Worm (Caenorhabditis elegans) whole organism, midembryonic: Measurements from ENCODE around the gene cdc-25.2.

Experiments
- T22C8.4 ChIP-seq: fragments of 200-800 bp; sonication (Bioruptor generic); IDR thresholded peaks from 2 replicates; pipeline ENCODE4 v1.3.6; 2022; ENCODE audit warnings: missing genetic modification characterization, missing compliant biosample characterization
- cog-1 ChIP-seq: sonication (generic microtip); optimal IDR thresholded peaks from 2 replicates; lab custom pipeline; 2016; ENCODE audit warnings: missing genetic modification characterization, missing compliant biosample characterization
- flt-1 ChIP-seq: fragments of 200-800 bp; sonication (Bioruptor generic); IDR thresholded peaks from 2 replicates; pipeline ENCODE4 v1.3.6; 2022; ENCODE audit warnings: missing genetic modification characterization, missing compliant biosample characterization
- ref-1 ChIP-seq: fragments of 200-800 bp; sonication (Bioruptor generic); conservative IDR thresholded peaks from 2 replicates; pipeline ENCODE4 v1.3.6; 2022; ENCODE audit warnings: missing genetic modification reagents, missing genetic modification characterization, missing compliant biosample characterization
- tab-1 ChIP-seq: fragments of 200-800 bp; sonication (Bioruptor generic); IDR thresholded peaks from 2 replicates; pipeline ENCODE4 v1.3.6; 2022; ENCODE audit warnings: missing genetic modification characterization, missing compliant biosample characterization
- ztf-23 ChIP-seq: fragments of 200-800 bp; sonication (Bioruptor generic); IDR thresholded peaks from 2 replicates; pipeline ENCODE4 v1.3.6; 2022; ENCODE audit warnings: missing genetic modification reagents, missing genetic modification characterization, missing compliant biosample characterization

ce11 chrV:1631148-1631547 is 64.3 kb downstream of the cdc-25.2 start, which contains the start of gene Y46H3D.8:
- TF ChIP-seq flt-1 (GFP tag; lab: Robert Waterston, UW) = no peak
- TF ChIP-seq T22C8.4 (GFP tag; lab: Robert Waterston, UW) = no peak
- no peak for TF ChIP-seq ref-1 (GFP tag; lab: Robert Waterston, UW)
- no peak for TF ChIP-seq ztf-23 (GFP tag; lab: Robert Waterston, UW)
- TF ChIP-seq cog-1 (tag; lab: Kevin White, UChicago) = no peak
- no peak for TF ChIP-seq tab-1
